Worm (Caenorhabditis elegans) whole organism, young adult: ENCODE measurements around the gene F35G12.12.

Source experiments
- K12H6.12 ChIP-seq: fragments of 200-800 bp; sonication (Bioruptor generic); optimal IDR thresholded peaks from 2 replicates; lab custom pipeline; 2018; ENCODE audit warnings: mild to moderate bottlenecking, missing genetic modification characterization, missing compliant biosample characterization
- ama-1 ChIP-seq, 3 experiments: fragments of 150-350 bp in 1 of 3; sonication (generic microtip) in 2 of 3; optimal IDR thresholded peaks; 2 replicates each; lab custom pipeline; 2014 to 2018; ENCODE audit warnings: missing biosample characterization in 2 of 3, missing genetic modification characterization in 2 of 3, missing genetic modification reagents in 2 of 3
- athp-1 ChIP-seq: sonication (generic microtip); optimal IDR thresholded peaks from 2 replicates; lab custom pipeline; 2017; ENCODE audit warnings: mild to moderate bottlenecking, missing genetic modification characterization, missing compliant biosample characterization
- lag-1 ChIP-seq: fragments of 200-800 bp; sonication (Bioruptor generic); IDR thresholded peaks from 2 replicates; pipeline ENCODE4 v1.3.6; 2022; ENCODE audit warnings: missing genetic modification reagents, missing genetic modification characterization, missing compliant biosample characterization
- pha-4 ChIP-seq: fragments of 150-350 bp; sonication (generic microtip); optimal IDR thresholded peaks from 2 replicates; lab custom pipeline; 2014; ENCODE audit warnings: missing biosample characterization, missing genetic modification reagents, missing genetic modification characterization
- sdz-38 ChIP-seq: sonication (generic microtip); optimal IDR thresholded peaks from 2 replicates; lab custom pipeline; 2016; ENCODE audit warnings: missing genotype, missing genetic modification characterization, missing compliant biosample characterization
- unc-62 ChIP-seq: fragments of 150-350 bp; optimal IDR thresholded peaks from 2 replicates; lab custom pipeline; 2014; ENCODE audit warnings: missing biosample characterization, missing genetic modification reagents, missing genetic modification characterization

DNA sequence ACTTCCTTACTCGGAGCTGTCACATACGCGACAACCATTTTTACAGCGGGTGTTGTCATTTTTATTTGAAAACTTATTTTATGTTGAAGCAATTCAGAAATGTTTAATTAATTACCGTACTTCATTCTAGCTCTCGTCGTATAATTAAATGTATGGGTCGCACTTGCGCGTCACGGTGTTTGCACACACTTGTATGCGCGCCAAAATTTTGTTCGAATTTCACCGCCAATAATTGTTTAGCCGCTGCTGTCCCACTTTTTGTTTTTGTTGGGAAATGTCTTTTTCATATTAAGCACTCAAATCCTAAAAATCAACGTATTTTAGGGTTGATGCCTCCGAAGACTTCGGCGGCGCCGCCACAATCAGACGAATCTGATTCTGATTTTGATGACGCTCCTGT lies 5.6 kb downstream of the F35G12.12 start, which contains the start of the genes F35G12.7 and smc-4:
- TF ChIP-seq pha-4 (no peak), unc-62 (no peak), ama-1 (optimal IDR thresholded peaks at IDR 0.05; lab: Kevin White, UChicago) (no peak), ama-1 (GFP tag; optimal IDR thresholded peaks at IDR 0.05; lab: Kevin White, UChicago) (no peak), lag-1 (no peak), athp-1 (tag; lab: Kevin White, UChicago) (no peak), K12H6.12 (tag; lab: Kevin White, UChicago) (no peak), sdz-38 (tag; lab: Kevin White, UChicago) (no peak)
